Worm (Caenorhabditis elegans) whole organism, late embryonic: ENCODE results near the gene rps-30.

Experiments
- ceh-24 ChIP-seq: sonication (generic microtip); optimal IDR thresholded peaks from 2 replicates; lab custom pipeline; 2016; ENCODE audit warnings: mild to moderate bottlenecking, missing genetic modification characterization, missing compliant biosample characterization
- ceh-45 ChIP-seq: fragments of 200-800 bp; sonication (Bioruptor generic); IDR thresholded peaks from 2 replicates; pipeline ENCODE4 v1.3.6; 2022; ENCODE audit warnings: missing genetic modification reagents, missing genetic modification characterization, missing compliant biosample characterization
- ceh-9 ChIP-seq: sonication (generic microtip); optimal IDR thresholded peaks from 2 replicates; lab custom pipeline; 2016; ENCODE audit warnings: mild to moderate bottlenecking, missing genetic modification characterization, inconsistent platforms, missing compliant biosample characterization
- dmd-4 ChIP-seq: sonication (generic microtip); optimal IDR thresholded peaks from 2 replicates; lab custom pipeline; 2016; ENCODE audit warnings: borderline replicate concordance, missing genetic modification characterization, missing compliant biosample characterization
- elt-2 ChIP-seq: sonication (generic microtip); optimal IDR thresholded peaks from 2 replicates; lab custom pipeline; 2016; ENCODE audit warnings: missing genetic modification reagents, missing genetic modification characterization, missing compliant biosample characterization
- hlh-6 ChIP-seq: sonication (generic microtip); optimal IDR thresholded peaks from 2 replicates; lab custom pipeline; 2016; ENCODE audit warnings: missing genotype, missing genetic modification characterization, missing compliant biosample characterization
- nfya-1 ChIP-seq: sonication (generic microtip); optimal IDR thresholded peaks from 2 replicates; lab custom pipeline; 2017; ENCODE audit warnings: missing genetic modification characterization, mild to moderate bottlenecking, missing compliant biosample characterization, antibody characterized with exemption, moderate library complexity
- pqm-1 ChIP-seq: sonication (generic microtip); optimal IDR thresholded peaks from 2 replicates; lab custom pipeline; 2016; ENCODE audit warnings: missing genetic modification characterization, missing compliant biosample characterization
- tbx-2 ChIP-seq: sonication (generic microtip); optimal IDR thresholded peaks from 2 replicates; lab custom pipeline; 2016; ENCODE audit warnings: missing genetic modification characterization, missing compliant biosample characterization

DNA sequence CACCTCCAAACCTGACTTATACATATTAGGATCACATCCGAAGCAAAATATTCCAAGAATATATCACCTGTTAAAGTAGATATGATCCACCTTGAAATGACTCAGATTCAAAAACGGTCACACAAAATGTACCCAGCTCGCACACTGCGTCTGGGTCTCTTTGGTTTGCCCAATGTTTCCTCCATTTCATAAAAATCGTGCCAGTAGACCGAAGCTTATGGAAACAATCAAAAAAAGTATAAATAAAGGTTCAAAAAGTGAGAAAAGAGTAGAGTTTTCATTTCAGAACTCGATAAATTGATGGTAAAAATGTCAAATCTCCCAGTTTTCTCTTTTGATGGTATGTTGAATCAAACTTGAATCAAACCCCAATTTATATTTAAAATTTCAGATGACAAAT is 38.7 kb upstream of the rps-30 start, which contains the start of gene srr-9:
- TF ChIP-seq dmd-4 (no peak), hlh-6 (no peak), nfya-1 (no peak), tbx-2 (tag; lab: Kevin White, UChicago) (no peak), elt-2 (no peak), ceh-45 (GFP tag; lab: Robert Waterston, UW) (no peak), ceh-24 (tag; lab: Kevin White, UChicago) (no peak), pqm-1 (no peak), ceh-9 (no peak)
